Worm (Caenorhabditis elegans) whole organism, L2 larva: Measurements from ENCODE around the gene Y41C4A.11.
A peak's percentile ranks its signal among the peaks of the same experiment; 100 is the strongest.

ENCODE experiments used
- R02D3.7 ChIP-seq: fragments of 150-350 bp; optimal IDR thresholded peaks from 2 replicates; lab custom pipeline; 2014; ENCODE audit warnings: missing biosample characterization, missing genetic modification characterization
- aly-2 ChIP-seq: fragments of 150-350 bp; optimal IDR thresholded peaks from 2 replicates; lab custom pipeline; 2014; ENCODE audit warnings: missing biosample characterization, missing genetic modification characterization
- blmp-1 ChIP-seq: sonication (generic microtip); optimal IDR thresholded peaks from 2 replicates; lab custom pipeline; 2017; ENCODE audit warnings: missing genetic modification characterization, mild to moderate bottlenecking, missing compliant biosample characterization, antibody characterized with exemption, moderate library complexity; ENCODE audit not compliant: insufficient read depth
- dmd-4 ChIP-seq: sonication (generic microtip); optimal IDR thresholded peaks from 2 replicates; lab custom pipeline; 2017; ENCODE audit warnings: missing biosample characterization, missing genetic modification characterization
- elt-1 ChIP-seq: fragments of 150-350 bp; optimal IDR thresholded peaks from 2 replicates; lab custom pipeline; 2014; ENCODE audit warnings: missing biosample characterization, missing genetic modification characterization
- lin-13 ChIP-seq: fragments of 150-350 bp; optimal IDR thresholded peaks from 2 replicates; lab custom pipeline; 2014; ENCODE audit warnings: missing biosample characterization, missing genetic modification reagents, missing genetic modification characterization
- nhr-11 ChIP-seq: fragments of 150-350 bp; optimal IDR thresholded peaks from 2 replicates; lab custom pipeline; 2014; ENCODE audit warnings: missing biosample characterization, missing genetic modification characterization
- nhr-23 ChIP-seq: fragments of 150-350 bp; optimal IDR thresholded peaks from 2 replicates; lab custom pipeline; 2014; ENCODE audit warnings: missing biosample characterization, missing genetic modification reagents, missing genetic modification characterization
- nhr-77 ChIP-seq: fragments of 150-350 bp; optimal IDR thresholded peaks from 2 replicates; lab custom pipeline; 2014; ENCODE audit warnings: missing biosample characterization, missing genetic modification characterization
- skn-1 ChIP-seq: sonication (generic microtip); optimal IDR thresholded peaks from 2 replicates; lab custom pipeline; 2017; ENCODE audit warnings: missing biosample characterization, missing genetic modification characterization
- unc-62 ChIP-seq: fragments of 150-350 bp; optimal IDR thresholded peaks from 2 replicates; lab custom pipeline; 2014; ENCODE audit warnings: missing biosample characterization, missing genetic modification reagents, missing genetic modification characterization

DNA sequence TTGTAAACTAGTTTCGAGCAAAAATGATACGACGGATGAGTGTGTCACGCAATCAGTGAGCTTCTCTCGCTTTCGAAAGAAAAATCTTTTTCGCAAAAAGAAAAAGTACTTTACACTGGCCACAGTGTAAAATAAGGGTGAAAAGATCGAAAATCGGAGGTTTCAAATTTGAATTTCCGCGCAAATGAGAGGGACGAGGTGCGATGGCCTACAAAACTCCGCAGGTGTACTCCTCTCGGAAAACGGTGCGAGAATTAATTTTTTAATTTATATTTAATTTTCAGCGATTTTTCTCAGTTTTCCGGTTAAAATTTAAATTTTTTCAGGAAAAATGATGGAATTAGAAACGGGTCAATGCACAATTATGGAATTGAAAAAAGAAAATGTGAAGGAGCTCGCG, 27.1 kb downstream of the Y41C4A.11 start, which contains the start of gene mrt-2:
- TF ChIP-seq skn-1: no peak
- no peak for TF ChIP-seq elt-1 (tag; lab: Kevin White, UChicago)
- no peak for TF ChIP-seq nhr-77 (tag; lab: Kevin White, UChicago)
- TF ChIP-seq nhr-11: no peak
- TF ChIP-seq aly-2 (tag; lab: Kevin White, UChicago): no peak
- TF ChIP-seq unc-62: no peak
- peak; percentile 48 for TF ChIP-seq blmp-1 (tag; lab: Kevin White, UChicago)
- TF ChIP-seq R02D3.7 (tag; lab: Kevin White, UChicago): no peak
- TF ChIP-seq dmd-4 (tag; lab: Kevin White, UChicago): no peak
- no peak for TF ChIP-seq nhr-23 (tag; lab: Kevin White, UChicago)
- TF ChIP-seq lin-13 (GFP tag; lab: Kevin White, UChicago): peak; percentile 76
